Worm (Caenorhabditis elegans): ENCODE results near the gene Y110A2AL.5.

ce11 chrII:2859873-2860821 is 4.2 kb upstream of the Y110A2AL.5 start:
- TF ChIP-seq dao-5 (tag; optimal IDR thresholded peaks at IDR 0.05) (peak; percentile 26), him-1 (tag; optimal IDR thresholded peaks at IDR 0.05) (no peak), W03F9.2 (tag; optimal IDR thresholded peaks at IDR 0.05) (no peak)
